Worm (Caenorhabditis elegans) whole organism, L1 larva: Measurements from ENCODE around the gene C32D5.7.

Experiments used
- F16B12.6 ChIP-seq: fragments of 150-350 bp; optimal IDR thresholded peaks from 2 replicates; lab custom pipeline; 2014; ENCODE audit warnings: missing biosample characterization, missing genetic modification characterization
- Y116A8C.19 ChIP-seq: sonication (generic microtip); optimal IDR thresholded peaks from 2 replicates; lab custom pipeline; 2016; ENCODE audit warnings: missing compliant biosample characterization, missing genetic modification characterization, borderline replicate concordance
- alr-1 ChIP-seq: fragments of 200-800 bp; sonication (Bioruptor generic); optimal IDR thresholded peaks from 2 replicates; lab custom pipeline; 2018; ENCODE audit warnings: borderline replicate concordance, mild to moderate bottlenecking, missing genetic modification characterization, missing compliant biosample characterization
- aly-2 ChIP-seq: fragments of 150-350 bp; optimal IDR thresholded peaks from 2 replicates; lab custom pipeline; 2014; ENCODE audit warnings: missing biosample characterization, missing genetic modification characterization
- ama-1 ChIP-seq: fragments of 150-350 bp; optimal IDR thresholded peaks from 2 replicates; lab custom pipeline; 2014
- blmp-1 ChIP-seq: fragments of 150-350 bp; optimal IDR thresholded peaks from 2 replicates; lab custom pipeline; 2014; ENCODE audit warnings: missing biosample characterization, missing genetic modification characterization
- ceh-8 ChIP-seq: fragments of 200-800 bp; sonication (Bioruptor generic); optimal IDR thresholded peaks from 2 replicates; lab custom pipeline; 2018; ENCODE audit warnings: mild to moderate bottlenecking, missing genetic modification characterization, moderate library complexity, missing compliant biosample characterization
- ceh-90 ChIP-seq: sonication (generic microtip); optimal IDR thresholded peaks from 2 replicates; lab custom pipeline; 2016; ENCODE audit warnings: missing genetic modification characterization, missing compliant biosample characterization
- dpl-1 ChIP-seq, 3 experiments: fragments of 150-350 bp in 2 of 3; sonication (generic microtip) in 1 of 3; optimal IDR thresholded peaks; 2 replicates each; lab custom pipeline; 2014 to 2017; ENCODE audit warnings: missing biosample characterization in 3 of 3, missing genetic modification characterization in 3 of 3, missing genetic modification reagents in 3 of 3
- dsc-1 ChIP-seq: sonication (generic microtip); optimal IDR thresholded peaks from 2 replicates; lab custom pipeline; 2016; ENCODE audit warnings: mild to moderate bottlenecking, missing genetic modification characterization, missing compliant biosample characterization
- efl-1 ChIP-seq, 4 experiments: fragments of 150-350 bp; optimal IDR thresholded peaks in 3 of 4; peaks in 1 of 4; 1 replicate in 1 of 4; 2 replicates in 3 of 4; lab custom pipeline; 2014; ENCODE audit warnings: missing biosample characterization in 2 of 4, missing genetic modification characterization in 2 of 4, missing genetic modification reagents in 2 of 4
- egl-13 ChIP-seq: sonication (generic microtip); optimal IDR thresholded peaks from 2 replicates; lab custom pipeline; 2016; ENCODE audit warnings: missing genotype, missing genetic modification reagents, missing genetic modification characterization, missing compliant biosample characterization
- elt-2 ChIP-seq: sonication (generic microtip); optimal IDR thresholded peaks from 2 replicates; lab custom pipeline; 2016; ENCODE audit warnings: missing genetic modification characterization, mild to moderate bottlenecking, inconsistent platforms, missing compliant biosample characterization, missing genetic modification reagents
- elt-3 ChIP-seq, 6 experiments: fragments of 150-350 bp in 1 of 6; sonication (generic microtip); optimal IDR thresholded peaks; 2 replicates each; lab custom pipeline; 2017 to 2018; ENCODE audit warnings: missing biosample characterization in 6 of 6, missing genetic modification characterization in 6 of 6, inconsistent platforms in 1 of 6
- ets-5 ChIP-seq: fragments of 200-800 bp; sonication (Bioruptor generic); IDR thresholded peaks from 2 replicates; pipeline ENCODE4 v1.3.6; 2022; ENCODE audit warnings: missing genetic modification characterization, missing compliant biosample characterization
- fkh-10 ChIP-seq: sonication (generic microtip); optimal IDR thresholded peaks from 2 replicates; lab custom pipeline; 2017; ENCODE audit warnings: missing biosample characterization, missing genetic modification reagents, missing genetic modification characterization
- fkh-8 ChIP-seq: sonication (generic microtip); optimal IDR thresholded peaks from 2 replicates; lab custom pipeline; 2016; ENCODE audit warnings: mild to moderate bottlenecking, missing genetic modification characterization, missing compliant biosample characterization
- grh-1 ChIP-seq: fragments of 200-800 bp; sonication (Bioruptor generic); IDR thresholded peaks from 2 replicates; pipeline ENCODE4 v1.3.6; 2022; ENCODE audit warnings: missing genetic modification reagents, missing genetic modification characterization, missing compliant biosample characterization
- hlh-4 ChIP-seq: sonication (generic microtip); optimal IDR thresholded peaks from 2 replicates; lab custom pipeline; 2016; ENCODE audit warnings: mild to moderate bottlenecking, missing genetic modification characterization, missing compliant biosample characterization
- isw-1 ChIP-seq: fragments of 200-800 bp; sonication (Bioruptor generic); IDR thresholded peaks from 2 replicates; pipeline ENCODE4 v1.3.6; 2022; ENCODE audit warnings: missing genetic modification characterization, missing compliant biosample characterization
- lin-13 ChIP-seq: fragments of 150-350 bp; optimal IDR thresholded peaks from 2 replicates; lab custom pipeline; 2014; ENCODE audit warnings: missing biosample characterization, missing genetic modification reagents, missing genetic modification characterization
- lin-14 ChIP-seq: fragments of 200-800 bp; sonication (Bioruptor generic); optimal IDR thresholded peaks from 2 replicates; lab custom pipeline; 2018; ENCODE audit warnings: mild to moderate bottlenecking, missing genetic modification characterization, moderate library complexity, missing compliant biosample characterization
- lin-15B ChIP-seq: fragments of 150-350 bp; sonication (generic microtip); optimal IDR thresholded peaks from 3 replicates; lab custom pipeline; 2014; ENCODE audit warnings: missing biosample characterization, missing genetic modification characterization
- lin-35 ChIP-seq, 2 experiments: fragments of 150-350 bp; optimal IDR thresholded peaks; 2 replicates each; lab custom pipeline; 2014; ENCODE audit warnings: missing biosample characterization in 2 of 2, missing genetic modification characterization in 2 of 2, missing genetic modification reagents in 2 of 2
- mdl-1 ChIP-seq, 2 experiments: fragments of 150-350 bp; optimal IDR thresholded peaks; 2 replicates each; lab custom pipeline; 2014 to 2017; ENCODE audit warnings: missing biosample characterization in 2 of 2, missing genetic modification characterization in 2 of 2, inconsistent platforms in 1 of 2
- mep-1 ChIP-seq: fragments of 150-350 bp; optimal IDR thresholded peaks from 2 replicates; lab custom pipeline; 2014; ENCODE audit warnings: missing biosample characterization, missing genetic modification characterization
- nhr-20 ChIP-seq: sonication (generic microtip); optimal IDR thresholded peaks from 2 replicates; lab custom pipeline; 2016; ENCODE audit warnings: mild to moderate bottlenecking, missing genetic modification characterization, missing compliant biosample characterization
- nhr-237 ChIP-seq: fragments of 150-350 bp; optimal IDR thresholded peaks from 2 replicates; lab custom pipeline; 2014; ENCODE audit warnings: missing biosample characterization, missing genetic modification characterization
- nhr-47 ChIP-seq: sonication (generic microtip); optimal IDR thresholded peaks from 2 replicates; lab custom pipeline; 2016; ENCODE audit warnings: mild to moderate bottlenecking, missing genetic modification characterization, moderate library complexity, missing compliant biosample characterization
- nhr-71 ChIP-seq: sonication (generic microtip); optimal IDR thresholded peaks from 2 replicates; lab custom pipeline; 2016; ENCODE audit warnings: mild to moderate bottlenecking, missing genetic modification characterization, moderate library complexity, missing compliant biosample characterization
- nhr-76 ChIP-seq: sonication (generic microtip); optimal IDR thresholded peaks from 2 replicates; lab custom pipeline; 2017; ENCODE audit warnings: missing biosample characterization, missing genetic modification characterization
- nhr-77 ChIP-seq: fragments of 150-350 bp; optimal IDR thresholded peaks from 2 replicates; lab custom pipeline; 2014; ENCODE audit warnings: missing biosample characterization, missing genetic modification characterization
- nhr-85 ChIP-seq: sonication (generic microtip); peaks from one replicate; lab custom pipeline; 2016; ENCODE audit warnings: missing genetic modification characterization, inconsistent platforms, missing compliant biosample characterization
- nhr-90 ChIP-seq: sonication (generic microtip); optimal IDR thresholded peaks from 2 replicates; lab custom pipeline; 2016; ENCODE audit warnings: mild to moderate bottlenecking, missing genetic modification characterization, missing compliant biosample characterization; ENCODE audit not compliant: poor library complexity
- pag-3 ChIP-seq: sonication (generic microtip); optimal IDR thresholded peaks from 2 replicates; lab custom pipeline; 2017; ENCODE audit warnings: missing genetic modification characterization, mild to moderate bottlenecking, missing compliant biosample characterization, antibody characterized with exemption, borderline replicate concordance; ENCODE audit not compliant: insufficient read depth
- pax-3 ChIP-seq: fragments of 200-800 bp; sonication (Bioruptor generic); optimal IDR thresholded peaks from 2 replicates; lab custom pipeline; 2018; ENCODE audit warnings: mild to moderate bottlenecking, missing genetic modification characterization, moderate library complexity, missing compliant biosample characterization
- pqm-1 ChIP-seq: sonication (generic microtip); optimal IDR thresholded peaks from 3 replicates; lab custom pipeline; 2017; ENCODE audit warnings: missing biosample characterization, missing genetic modification characterization
- rnt-1 ChIP-seq: sonication (generic microtip); optimal IDR thresholded peaks from 2 replicates; lab custom pipeline; 2016; ENCODE audit warnings: mild to moderate bottlenecking, missing genetic modification characterization, moderate library complexity, missing compliant biosample characterization
- skn-1 ChIP-seq: fragments of 150-350 bp; optimal IDR thresholded peaks from 2 replicates; lab custom pipeline; 2014; ENCODE audit warnings: missing biosample characterization, missing genetic modification characterization
- snpc-4 ChIP-seq: fragments of 150-350 bp; optimal IDR thresholded peaks from 2 replicates; lab custom pipeline; 2014; ENCODE audit warnings: missing biosample characterization, missing genetic modification characterization
- snu-23 ChIP-seq: sonication (generic microtip); optimal IDR thresholded peaks from 2 replicates; lab custom pipeline; 2016; ENCODE audit warnings: missing genetic modification characterization, missing compliant biosample characterization
- sox-4 ChIP-seq: sonication (generic microtip); optimal IDR thresholded peaks from 2 replicates; lab custom pipeline; 2016; ENCODE audit warnings: missing genetic modification characterization, missing compliant biosample characterization
- tlp-1 ChIP-seq: fragments of 150-350 bp; optimal IDR thresholded peaks from 2 replicates; lab custom pipeline; 2014; ENCODE audit warnings: missing biosample characterization, missing genetic modification characterization
- unc-130 ChIP-seq: fragments of 150-350 bp; optimal IDR thresholded peaks from 2 replicates; lab custom pipeline; 2017; ENCODE audit warnings: missing biosample characterization, missing genetic modification characterization, inconsistent platforms
- unc-62 ChIP-seq: fragments of 150-350 bp; optimal IDR thresholded peaks from 2 replicates; lab custom pipeline; 2014; ENCODE audit warnings: missing biosample characterization, missing genetic modification reagents, missing genetic modification characterization
- vab-15 ChIP-seq: sonication (generic microtip); optimal IDR thresholded peaks from 2 replicates; lab custom pipeline; 2017; ENCODE audit warnings: missing genotype, mild to moderate bottlenecking, missing genetic modification characterization, missing compliant biosample characterization
- zip-4 ChIP-seq: fragments of 200-800 bp; sonication (Bioruptor generic); optimal IDR thresholded peaks from 2 replicates; lab custom pipeline; 2018; ENCODE audit warnings: mild to moderate bottlenecking, missing genetic modification characterization, moderate library complexity, missing compliant biosample characterization

The C32D5.7 gene

DNA sequence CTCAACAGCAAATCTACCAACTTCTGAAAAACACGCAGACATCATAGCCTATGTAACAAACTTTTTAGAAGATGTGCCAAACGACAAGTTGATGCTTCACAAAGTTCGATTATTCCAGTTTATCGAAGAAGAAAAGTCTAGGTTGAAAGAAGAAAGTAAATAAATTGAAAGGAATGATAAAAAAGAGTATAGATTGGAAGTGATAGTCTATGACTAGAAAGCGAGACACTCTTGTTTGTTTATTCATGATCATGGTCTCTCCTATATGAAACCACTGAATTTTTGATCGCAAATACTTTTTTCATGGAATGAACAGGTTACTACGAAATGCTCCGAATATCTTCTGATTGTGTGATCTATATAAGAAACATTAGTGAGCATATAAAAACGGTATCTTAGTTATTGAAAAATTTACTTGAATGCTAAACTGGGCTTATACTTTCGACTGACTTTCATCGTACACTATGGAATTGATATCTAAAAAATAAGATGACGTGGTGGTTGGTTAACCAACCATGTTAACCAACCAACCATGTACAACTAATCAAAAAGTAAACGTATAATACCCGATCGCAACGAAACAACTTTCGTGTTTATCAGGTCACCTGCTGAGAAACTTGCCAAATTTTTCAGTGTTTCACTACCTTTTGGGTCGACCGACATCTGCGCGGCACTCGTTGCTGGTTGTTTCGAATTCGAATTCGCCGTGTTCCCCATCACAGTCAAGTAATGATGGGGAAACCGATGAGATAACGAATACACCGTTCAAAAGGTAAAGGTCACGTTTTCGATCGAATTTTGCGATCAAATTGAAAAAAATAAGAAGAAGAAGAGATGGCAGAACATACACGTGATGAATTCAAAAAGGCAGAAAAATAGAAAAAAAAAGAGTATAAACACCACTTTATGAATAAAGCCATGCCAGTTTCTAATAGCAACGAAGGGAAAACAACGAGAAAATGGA is 5.6 kb upstream of the C32D5.7 start, which contains the start of gene C32D5.8:
TSS of gene C32D5.8 (minus strand) at position 770 of the 964 bp plus-strand sequence.
- peak; percentile 26 for TF ChIP-seq nhr-71 (tag; lab: Kevin White, UChicago)
- no peak for TF ChIP-seq pax-3 (tag; lab: Kevin White, UChicago)
- peak; percentile 37 for TF ChIP-seq blmp-1 (tag; lab: Kevin White, UChicago)
- TF ChIP-seq dpl-1 (GFP tag; optimal IDR thresholded peaks at IDR 0.05; lab: Kevin White, UChicago), result peak in 1 of 3 experiments; percentile 8
- no peak for TF ChIP-seq ceh-90 (tag; lab: Kevin White, UChicago)
- no peak for TF ChIP-seq isw-1 (GFP tag; lab: Robert Waterston, UW)
- TF ChIP-seq elt-2, result peak; percentile 13
- TF ChIP-seq lin-14 (GFP tag; lab: Kevin White, UChicago), result peak; percentile 58
- no peak for TF ChIP-seq F16B12.6 (tag; lab: Kevin White, UChicago)
- peak in 1 of 2 experiments; percentile 33 for TF ChIP-seq lin-35 (GFP tag; optimal IDR thresholded peaks at IDR 0.05; lab: Kevin White, UChicago)
- TF ChIP-seq sox-4 (tag; lab: Kevin White, UChicago), result no peak
- TF ChIP-seq mep-1, result peak; percentile 37
- no peak for TF ChIP-seq nhr-77 (tag; lab: Kevin White, UChicago)
- TF ChIP-seq snu-23 (GFP tag; lab: Kevin White, UChicago), result peak; percentile 28
- no peak for TF ChIP-seq dsc-1 (tag; lab: Kevin White, UChicago)
- TF ChIP-seq nhr-76 (tag; lab: Kevin White, UChicago), result no peak
- peak in 1 of 2 experiments; percentile 34 for TF ChIP-seq mdl-1 (tag; optimal IDR thresholded peaks at IDR 0.05; lab: Kevin White, UChicago)
- no peak for TF ChIP-seq nhr-90
- no peak for TF ChIP-seq pag-3
- TF ChIP-seq fkh-10 (GFP tag; lab: Kevin White, UChicago), result no peak
- TF ChIP-seq efl-1 (optimal IDR thresholded peaks at IDR 0.05; lab: Kevin White, UChicago), result no peak
- TF ChIP-seq efl-1 (GFP tag; optimal IDR thresholded peaks at IDR 0.05 in 1 of 2; lab: Kevin White, UChicago), result peak in 1 of 2 experiments; percentile 79
- peak; percentile 47 for TF ChIP-seq nhr-20 (tag; lab: Kevin White, UChicago)
- TF ChIP-seq nhr-85 (tag; lab: Kevin White, UChicago), result peak; percentile 69
- peak; percentile 32 for TF ChIP-seq fkh-8 (tag; lab: Kevin White, UChicago)
- peak in 1 of 6 experiments; percentile 21 for TF ChIP-seq elt-3 (tag; optimal IDR thresholded peaks at IDR 0.05; lab: Kevin White, UChicago)
- TF ChIP-seq ets-5, result no peak
- TF ChIP-seq aly-2 (tag; lab: Kevin White, UChicago), result no peak
- TF ChIP-seq ceh-8 (GFP tag; lab: Kevin White, UChicago), result no peak
- TF ChIP-seq ama-1, result peak; percentile 45
- no peak for TF ChIP-seq nhr-47 (tag; lab: Kevin White, UChicago)
- TF ChIP-seq grh-1 (GFP tag; lab: Robert Waterston, UW), result 0 out of 2 replicates have a peak, but pooled peaks have one; percentile 8
- TF ChIP-seq rnt-1 (tag; lab: Kevin White, UChicago), result no peak

DNA sequence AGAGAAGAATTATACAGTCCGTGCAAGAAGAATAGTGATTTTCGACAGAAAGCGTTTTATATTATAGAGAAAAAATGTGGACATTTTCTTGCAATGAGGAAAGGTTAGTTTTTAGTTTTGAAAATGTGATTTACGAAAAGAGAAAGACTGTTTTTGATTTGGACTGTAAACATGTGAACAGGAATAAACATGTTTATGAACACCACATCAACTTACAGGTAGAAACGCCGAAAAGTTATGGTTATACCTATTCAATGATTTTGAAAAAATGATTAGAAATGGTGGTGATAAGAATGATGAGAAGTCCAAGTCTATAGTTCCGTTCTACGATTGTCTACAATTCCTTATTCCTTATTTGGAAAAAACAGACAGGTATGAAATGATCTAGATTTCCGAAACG is 4.7 kb upstream of the C32D5.7 start:
- no peak for TF ChIP-seq tlp-1
- no peak for TF ChIP-seq efl-1 (optimal IDR thresholded peaks at IDR 0.05; lab: Kevin White, UChicago)
- no peak for TF ChIP-seq efl-1 (GFP tag; optimal IDR thresholded peaks at IDR 0.05 in 1 of 2; lab: Kevin White, UChicago)
- no peak for TF ChIP-seq egl-13 (tag; lab: Kevin White, UChicago)
- TF ChIP-seq ceh-8 (GFP tag; lab: Kevin White, UChicago), result no peak
- no peak for TF ChIP-seq lin-13 (GFP tag; lab: Kevin White, UChicago)
- no peak for TF ChIP-seq pqm-1 (tag; lab: Kevin White, UChicago)
- TF ChIP-seq snpc-4, result no peak
- TF ChIP-seq nhr-237, result no peak
- no peak for TF ChIP-seq unc-130 (tag; lab: Kevin White, UChicago)
- no peak for TF ChIP-seq vab-15
- no peak for TF ChIP-seq nhr-20 (tag; lab: Kevin White, UChicago)
- no peak for TF ChIP-seq zip-4 (GFP tag; lab: Kevin White, UChicago)
- no peak for TF ChIP-seq hlh-4
- TF ChIP-seq lin-35 (GFP tag; optimal IDR thresholded peaks at IDR 0.05; lab: Kevin White, UChicago), result no peak
- no peak for TF ChIP-seq skn-1 (tag; lab: Kevin White, UChicago)
- no peak for TF ChIP-seq Y116A8C.19
- no peak for TF ChIP-seq unc-62 (GFP tag; lab: Kevin White, UChicago)
- TF ChIP-seq alr-1 (tag; lab: Kevin White, UChicago), result no peak
- no peak for TF ChIP-seq lin-15B (tag; lab: Kevin White, UChicago)
